Worm (Caenorhabditis elegans) whole organism, L4/young adult: ENCODE data around the gene asp-15.

Experiments
- W03F9.2 ChIP-seq: fragments of 150-350 bp; optimal IDR thresholded peaks from 2 replicates; lab custom pipeline; 2014; ENCODE audit warnings: missing biosample characterization, missing genetic modification characterization
- dao-5 ChIP-seq: sonication (generic microtip); optimal IDR thresholded peaks from 2 replicates; lab custom pipeline; 2016; ENCODE audit warnings: missing genotype, missing genetic modification characterization, moderate library complexity, missing compliant biosample characterization
- him-1 ChIP-seq: sonication (generic microtip); optimal IDR thresholded peaks from 2 replicates; lab custom pipeline; 2016; ENCODE audit warnings: missing genotype, missing genetic modification reagents, missing genetic modification characterization, missing compliant biosample characterization

The asp-15 gene

DNA sequence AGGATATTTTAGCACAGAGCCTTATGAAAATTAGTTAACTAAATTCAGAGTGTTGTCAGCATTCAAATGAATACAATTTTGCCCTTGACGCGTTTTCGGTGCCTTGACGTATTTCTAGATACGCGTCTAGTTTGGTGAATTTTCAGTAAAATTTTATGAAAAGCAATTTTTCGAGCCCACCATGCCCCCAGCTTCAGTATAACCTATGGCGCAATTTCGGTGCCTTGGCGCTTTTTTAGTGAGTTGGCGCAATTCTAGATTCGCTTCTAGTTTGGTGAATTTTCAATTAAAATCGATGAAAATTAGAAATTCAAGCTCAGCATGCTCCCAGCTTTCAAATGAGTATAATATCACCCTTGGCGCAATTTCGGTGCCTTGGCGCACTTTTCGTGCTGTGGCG is 31.4 kb downstream of the asp-15 start:
- no peak for TF ChIP-seq W03F9.2
- no peak for TF ChIP-seq dao-5 (tag; lab: Kevin White, UChicago)
- TF ChIP-seq him-1 (tag; lab: Kevin White, UChicago) = no peak

DNA sequence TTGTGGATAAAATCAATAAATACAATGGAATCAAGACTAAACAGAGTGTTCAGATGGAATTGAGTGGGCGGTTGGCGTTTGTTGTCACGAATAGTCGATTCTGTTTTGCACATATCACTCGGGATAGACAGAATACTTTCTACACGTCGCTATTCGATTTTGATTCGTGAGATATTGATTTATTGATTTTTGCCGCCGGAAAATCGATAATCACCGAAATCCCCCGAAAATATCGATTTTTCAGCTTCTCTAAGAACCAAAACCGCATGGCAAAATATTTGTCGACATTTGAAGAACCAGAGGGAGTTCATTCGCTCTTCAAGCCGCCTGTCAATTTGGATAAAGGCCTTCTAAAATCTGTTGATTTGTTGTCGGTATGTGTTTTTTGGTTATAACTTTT is 34.2 kb downstream of the asp-15 start:
- no peak for TF ChIP-seq him-1 (tag; lab: Kevin White, UChicago)
- TF ChIP-seq dao-5 (tag; lab: Kevin White, UChicago) = no peak
- TF ChIP-seq W03F9.2 = no peak

DNA sequence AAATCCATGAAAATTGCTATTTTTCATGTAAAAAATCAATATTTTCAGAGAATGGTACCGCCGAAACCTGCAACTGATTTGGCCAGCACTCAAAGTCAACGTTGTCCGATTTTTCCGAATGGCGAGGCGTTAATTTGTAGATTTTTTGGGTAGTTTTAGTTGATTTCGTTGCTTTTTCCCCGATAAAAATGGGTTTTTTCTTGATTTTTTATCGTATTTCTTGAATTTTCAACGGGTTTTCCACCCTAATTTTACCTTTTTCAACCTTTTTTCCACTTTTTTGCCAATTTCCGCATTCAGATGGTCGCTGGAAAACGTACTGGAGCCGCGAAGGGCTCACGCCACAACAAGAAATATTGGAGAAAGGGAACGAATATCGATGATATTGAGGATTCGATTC is 43.0 kb downstream of the asp-15 start, which contains the start of gene Y39B6A.33:
Gene Y39B6A.33 (plus strand): TSS at position 301 of the 400 bp plus-strand sequence.
- TF ChIP-seq him-1 (tag; lab: Kevin White, UChicago) = no peak
- no peak for TF ChIP-seq dao-5 (tag; lab: Kevin White, UChicago)
- TF ChIP-seq W03F9.2 = no peak

DNA sequence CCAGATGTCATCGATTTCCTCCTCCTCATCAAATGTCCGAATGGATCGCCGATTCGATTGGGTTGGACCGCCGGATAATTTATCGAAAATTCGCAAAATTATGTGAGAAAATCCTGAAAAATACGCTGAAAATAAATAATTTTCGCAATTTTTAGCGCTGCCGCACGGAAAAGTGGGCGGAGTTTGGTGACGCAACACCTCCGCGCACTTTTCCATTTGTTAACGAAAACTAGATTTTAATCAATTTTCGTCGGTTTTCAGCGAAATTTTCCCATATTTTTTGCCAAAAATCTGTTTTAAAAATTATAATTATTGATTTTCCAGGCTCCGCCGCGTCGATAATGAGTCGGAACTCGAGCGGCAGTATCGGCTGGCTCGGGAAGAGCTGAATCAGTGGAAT is 43.6 kb downstream of the asp-15 start, which contains the start of gene Y39B6A.34:
Gene Y39B6A.34 (plus strand): TSS at position 3 of the 400 bp plus-strand sequence.
- TF ChIP-seq him-1 (tag; lab: Kevin White, UChicago) = no peak
- no peak for TF ChIP-seq W03F9.2
- no peak for TF ChIP-seq dao-5 (tag; lab: Kevin White, UChicago)

DNA sequence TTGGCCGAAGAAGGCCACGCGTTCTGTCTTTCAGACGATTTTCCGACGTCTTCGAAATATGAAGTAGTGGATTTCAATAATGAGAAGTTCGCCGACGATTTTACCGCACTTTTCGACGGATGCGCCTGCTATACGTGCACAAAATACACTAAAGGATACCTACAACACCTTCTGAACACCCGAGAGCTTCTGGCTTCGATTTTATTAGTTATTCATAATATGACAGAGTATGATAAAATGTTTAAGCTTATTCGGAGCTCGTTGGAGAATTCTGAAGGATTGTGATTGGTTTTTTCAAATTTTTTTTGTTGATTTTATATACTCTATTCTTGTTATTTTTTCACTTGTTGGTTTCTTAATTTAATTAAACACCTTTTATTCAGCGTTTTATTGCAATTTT is 44.1 kb downstream of the asp-15 start:
- no peak for TF ChIP-seq him-1 (tag; lab: Kevin White, UChicago)
- no peak for TF ChIP-seq W03F9.2
- no peak for TF ChIP-seq dao-5 (tag; lab: Kevin White, UChicago)

DNA sequence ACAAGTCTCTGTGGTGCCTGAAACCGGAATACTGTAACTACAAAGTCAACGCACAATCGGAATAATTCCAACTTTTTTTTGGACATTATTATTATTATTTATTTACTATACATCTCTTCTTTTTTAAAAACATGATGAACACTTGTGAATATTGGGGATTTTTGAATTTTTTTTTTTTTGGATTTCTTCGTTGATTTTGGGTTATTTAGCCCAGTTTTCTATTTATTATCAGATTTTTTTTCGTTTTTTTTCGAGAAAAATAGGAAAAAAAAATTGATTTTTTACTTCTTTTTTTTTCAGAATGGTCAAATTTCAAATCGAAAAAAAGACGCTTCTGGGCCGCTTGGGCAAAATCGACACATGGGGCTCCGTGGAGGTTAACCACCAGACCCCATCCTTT is 46.6 kb downstream of the asp-15 start, which contains the start of gene tgt-2:
Gene tgt-2 (plus strand): TSS at position 301 of the 400 bp plus-strand sequence.
- TF ChIP-seq dao-5 (tag; lab: Kevin White, UChicago) (no peak), W03F9.2 (no peak), him-1 (tag; lab: Kevin White, UChicago) (no peak)

DNA sequence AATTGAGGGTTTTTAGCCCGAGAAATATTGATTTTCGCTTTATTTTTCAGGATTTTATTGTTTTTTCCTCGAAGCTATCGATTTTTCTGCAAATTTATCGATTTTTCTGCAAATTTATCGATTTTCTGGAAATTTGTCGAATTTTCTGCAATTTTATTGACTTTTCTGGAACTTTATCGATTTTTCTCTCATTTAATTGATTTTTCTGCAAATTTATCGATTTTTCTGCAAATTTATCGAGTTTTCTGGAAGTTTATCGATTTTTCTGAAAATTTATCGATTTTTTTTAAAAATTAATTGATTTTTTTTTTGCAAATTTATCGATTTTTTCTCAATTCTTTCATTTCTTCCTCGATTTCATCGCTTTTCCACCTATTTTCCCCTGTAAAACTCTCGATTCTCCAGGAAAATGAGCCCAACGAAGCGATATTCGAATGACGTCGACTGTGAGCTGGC is 51.1 kb downstream of the asp-15 start, which contains the start of gene gtf-2F2:
Gene gtf-2F2 (plus strand): TSS at position 406 of the 456 bp plus-strand sequence.
- no peak for TF ChIP-seq dao-5 (tag; lab: Kevin White, UChicago)
- no peak for TF ChIP-seq W03F9.2
- TF ChIP-seq him-1 (tag; lab: Kevin White, UChicago) = no peak
